Worm (Caenorhabditis elegans): ENCODE measurements around the gene str-88.

- TF ChIP-seq flt-1 (GFP tag; IDR thresholded peaks at IDR 0.05) (no peak), tab-1 (GFP tag; IDR thresholded peaks at IDR 0.05) (no peak), T22C8.4 (GFP tag; IDR thresholded peaks at IDR 0.05) (no peak), cog-1 (tag; optimal IDR thresholded peaks at IDR 0.05) (no peak), klf-2 (GFP tag; conservative IDR thresholded peaks at IDR 0.05) (no peak), med-1 (GFP tag; optimal IDR thresholded peaks at IDR 0.05; ENCODE audit: insufficient read depth) (no peak), ref-1 (GFP tag; conservative IDR thresholded peaks at IDR 0.05) (no peak)
Observed at ce11 chrV:15423601-15424000, 40.0 kb upstream of the str-88 start, which contains the start of gene fbxa-104.
